Worm (Caenorhabditis elegans): Measurements from ENCODE around the gene Y14H12A.1.

DNA sequence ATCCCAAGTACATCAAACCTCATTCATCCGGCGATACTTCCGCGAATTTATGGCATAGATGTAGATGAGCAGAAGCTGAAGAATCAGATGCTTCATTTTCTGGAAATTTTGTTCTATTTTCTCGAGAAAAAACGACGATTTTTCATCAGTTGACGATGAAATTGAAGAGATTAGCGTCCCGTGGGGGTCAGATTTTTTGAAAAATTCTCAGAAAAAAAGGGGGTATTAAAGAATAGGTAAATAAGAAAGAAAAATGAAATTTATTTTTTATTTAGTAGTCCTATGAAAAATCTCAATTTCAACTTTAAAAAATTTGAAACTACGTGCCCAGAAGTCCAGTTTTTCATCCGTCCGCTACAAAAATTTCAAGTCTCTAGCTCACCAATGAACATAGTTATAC lies 32.5 kb downstream of the Y14H12A.1 start, which contains the start of gene K07D4.5:
- TF ChIP-seq aly-2 (tag; optimal IDR thresholded peaks at IDR 0.05): no peak
- no peak for TF ChIP-seq unc-130 (tag; optimal IDR thresholded peaks at IDR 0.05)
- TF ChIP-seq nhr-12 (tag; optimal IDR thresholded peaks at IDR 0.05): no peak
